Worm (Caenorhabditis elegans) whole organism, L4/young adult: ENCODE results near the gene kin-4.
"Not testable (repeated sequence)": the region's sequence is repeated elsewhere in the genome, so short reads cannot be mapped to it uniquely, and the experiment has no call there.

Experiments
- W03F9.2 ChIP-seq: fragments of 150-350 bp; optimal IDR thresholded peaks from 2 replicates; lab custom pipeline; 2014; ENCODE audit warnings: missing biosample characterization, missing genetic modification characterization
- dao-5 ChIP-seq: sonication (generic microtip); optimal IDR thresholded peaks from 2 replicates; lab custom pipeline; 2016; ENCODE audit warnings: missing genotype, missing genetic modification characterization, moderate library complexity, missing compliant biosample characterization
- him-1 ChIP-seq: sonication (generic microtip); optimal IDR thresholded peaks from 2 replicates; lab custom pipeline; 2016; ENCODE audit warnings: missing genotype, missing genetic modification reagents, missing genetic modification characterization, missing compliant biosample characterization

kin-4 gene

DNA sequence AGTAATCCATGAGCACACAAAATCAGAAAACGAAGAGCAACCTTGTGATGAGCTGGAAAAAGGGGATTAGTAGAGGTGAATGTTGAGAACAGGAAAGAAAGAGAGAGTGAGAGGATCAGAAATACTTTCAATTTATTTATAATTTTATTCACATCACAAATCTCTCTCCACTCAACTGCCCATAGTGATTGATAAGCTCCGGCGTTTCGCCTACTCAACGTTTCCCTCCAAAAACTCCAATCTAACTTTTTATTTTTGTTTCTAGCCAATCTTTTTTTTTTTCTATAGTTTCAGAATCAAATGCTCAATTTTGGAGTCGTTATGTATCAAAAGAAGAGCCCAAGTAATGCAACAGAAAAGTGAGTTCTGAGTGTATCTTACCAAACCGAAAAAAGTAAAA lies at the start of gene kin-4:
Gene kin-4, plus strand, starts transcription at position 301 of the 400 bp plus-strand sequence.
- TF ChIP-seq him-1 (no peak), W03F9.2 (tag; lab: Kevin White, UChicago) (no peak), dao-5 (no peak)

ce11 chrIV:11377439-11377838 lies 48.1 kb upstream of the kin-4 start:
- TF ChIP-seq him-1 (no peak), dao-5 (no peak), W03F9.2 (tag; lab: Kevin White, UChicago) (no peak)

DNA sequence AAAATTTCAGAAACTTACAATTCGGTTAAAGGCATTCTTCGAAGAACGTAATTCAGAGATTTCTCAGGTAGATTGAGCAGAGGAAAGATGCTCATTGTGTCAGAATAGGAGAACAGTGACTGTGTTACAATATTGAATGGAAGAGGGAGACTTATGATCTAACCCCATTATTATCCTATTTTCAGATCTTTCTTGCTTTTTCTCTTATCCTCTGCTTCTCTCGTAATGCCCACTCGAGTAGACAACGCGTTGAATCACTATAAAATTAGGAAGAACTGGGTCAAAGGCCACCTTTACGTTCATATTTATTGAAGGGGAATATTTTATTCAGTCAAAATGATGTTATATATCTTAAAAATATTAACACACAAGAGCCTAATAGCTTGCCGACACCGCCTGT lies 46.3 kb upstream of the kin-4 start, which contains the start of gene fbxb-76:
Gene fbxb-76, minus strand, starts transcription at position 101 of the 400 bp plus-strand sequence.
- TF ChIP-seq W03F9.2 (tag; lab: Kevin White, UChicago) (no peak), dao-5 (no peak), him-1 (no peak)

DNA sequence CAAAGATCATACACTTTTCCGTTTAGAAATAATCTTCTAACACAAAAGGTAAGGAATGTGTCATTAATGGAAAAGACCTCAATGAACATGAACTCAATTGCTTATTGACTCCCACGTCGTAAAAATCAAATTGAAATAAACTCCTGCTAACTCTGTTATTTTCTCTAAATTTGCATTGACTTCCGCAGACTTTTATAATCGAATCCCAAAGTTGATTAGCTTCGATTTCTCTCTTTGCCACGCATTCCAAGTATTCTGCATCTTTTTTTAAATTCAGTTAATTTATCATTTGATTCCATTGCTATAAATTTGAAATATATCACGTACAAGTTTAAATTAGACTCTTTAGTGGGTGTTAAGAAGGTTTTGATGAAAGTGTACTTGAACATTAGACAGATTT lies 36.9 kb upstream of the kin-4 start:
- TF ChIP-seq W03F9.2 (tag; lab: Kevin White, UChicago), result no peak
- TF ChIP-seq dao-5, result no peak
- TF ChIP-seq him-1, result no peak

DNA sequence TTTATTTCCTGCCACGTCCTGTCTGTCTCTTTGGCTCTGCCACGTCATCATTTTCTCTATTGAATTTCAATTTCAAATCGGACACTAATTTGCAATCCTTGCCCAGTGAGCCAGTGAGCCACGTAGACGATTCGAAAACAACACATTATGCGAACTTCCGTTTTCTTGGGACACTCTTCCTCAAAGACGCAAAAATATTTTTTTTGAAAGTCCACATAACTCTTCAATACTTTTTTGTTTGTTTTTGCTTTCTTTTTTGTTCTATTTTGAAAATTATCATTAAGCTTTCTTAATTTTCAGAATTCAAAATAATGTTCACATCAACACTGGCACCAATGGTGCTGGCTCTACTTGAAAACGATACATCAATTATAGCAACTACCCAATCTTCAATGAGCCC lies 31.3 kb upstream of the kin-4 start, which contains the start of gene tag-89:
Gene tag-89, plus strand, starts transcription at position 301 of the 400 bp plus-strand sequence.
- TF ChIP-seq W03F9.2 (tag; lab: Kevin White, UChicago) (no peak), dao-5 (no peak), him-1 (no peak)

DNA sequence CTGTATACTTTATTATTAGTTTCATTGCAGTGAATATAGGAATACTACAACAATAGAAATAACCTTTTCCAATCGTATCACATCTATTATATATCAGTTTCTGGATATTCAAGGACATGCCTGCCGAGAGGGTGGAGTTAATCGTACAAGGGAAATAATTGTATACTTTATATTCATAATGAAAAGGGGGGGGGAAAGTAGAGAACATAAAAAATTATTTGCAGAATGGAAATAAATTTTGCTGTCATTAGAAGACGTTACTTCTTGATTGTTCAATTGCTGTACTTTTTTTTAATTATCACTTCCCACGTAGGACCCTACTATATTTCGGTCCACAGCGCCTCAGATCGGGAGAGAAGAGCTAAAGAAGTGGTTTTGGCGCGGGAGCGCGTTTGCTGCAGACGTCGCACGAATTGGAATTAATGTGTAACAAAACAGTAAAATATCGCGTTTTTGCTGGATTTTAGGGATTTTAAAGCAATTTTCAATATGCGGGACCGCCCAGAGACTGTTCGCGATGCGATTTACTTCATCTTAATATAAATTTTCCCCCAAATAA lies 27.2 kb upstream of the kin-4 start, which contains the start of gene dsl-6:
Gene dsl-6, minus strand, starts transcription at position 51 of the 559 bp plus-strand sequence.
- TF ChIP-seq him-1; dao-5; W03F9.2 (tag; lab: Kevin White, UChicago): not testable (repeated sequence)

- TF ChIP-seq dao-5, result no peak
- no peak for TF ChIP-seq W03F9.2 (tag; lab: Kevin White, UChicago)
- TF ChIP-seq him-1, result no peak
Measured at ce11 chrIV:11401482-11401881, 24.1 kb upstream of the kin-4 start.

- TF ChIP-seq dao-5 (no peak), W03F9.2 (tag; lab: Kevin White, UChicago) (peak; percentile 8)
Measured at ce11 chrIV:11403288-11403991, 22.1 kb upstream of the kin-4 start, which contains the start of the genes memi-3 and cyp-31A2. Gene memi-3, minus strand, starts transcription at chrIV:11403338. Gene cyp-31A2, plus strand, starts transcription at chrIV:11403961.

DNA sequence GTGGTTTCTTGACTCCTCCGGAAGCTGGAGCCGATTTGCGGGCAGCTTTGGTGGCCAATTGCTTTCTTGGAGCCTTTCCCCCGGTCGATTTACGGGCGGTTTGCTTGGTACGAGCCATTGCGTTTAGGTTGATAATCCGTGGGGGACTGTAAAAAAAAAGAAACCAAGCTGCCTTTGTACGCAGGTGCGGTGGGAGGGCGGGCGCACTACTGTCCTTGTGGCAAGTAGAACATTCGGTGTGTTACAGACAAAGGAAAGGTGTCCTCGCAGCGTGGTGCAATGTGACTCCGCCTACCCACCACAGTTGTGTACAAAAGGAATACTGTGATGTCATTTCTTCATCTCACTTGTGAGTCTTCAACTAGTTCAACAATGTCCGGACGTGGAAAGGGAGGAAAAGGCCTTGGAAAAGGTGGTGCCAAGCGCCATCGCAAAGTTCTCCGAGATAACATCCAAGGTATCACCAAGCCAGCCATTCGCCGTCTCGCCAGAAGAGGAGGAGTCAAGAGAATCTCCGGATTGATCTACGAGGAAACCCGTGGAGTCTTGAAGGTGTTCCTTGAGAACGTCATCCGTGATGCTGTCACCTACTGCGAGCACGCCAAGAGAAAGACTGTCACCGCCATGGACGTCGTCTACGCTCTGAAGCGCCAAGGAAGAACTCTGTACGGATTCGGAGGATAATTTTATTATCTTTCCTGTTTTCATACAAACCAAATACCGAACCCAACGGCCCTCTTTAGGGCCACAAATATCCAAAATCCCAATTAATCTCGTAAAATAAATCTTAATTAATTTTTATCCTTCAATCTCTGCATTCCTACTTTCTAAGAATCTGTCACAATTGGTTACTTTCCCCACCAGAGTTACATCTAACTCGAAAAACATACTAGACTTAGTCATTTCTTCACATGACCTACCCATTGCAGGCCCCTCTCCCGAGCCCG lies 18.5 kb upstream of the kin-4 start, which contains the start of the genes his-63 and his-64:
Gene his-63, minus strand, starts transcription at position 118 of the 947 bp plus-strand sequence.
Gene his-64, plus strand, starts transcription at position 373 of the 947 bp plus-strand sequence.
- TF ChIP-seq him-1; dao-5; W03F9.2 (tag; lab: Kevin White, UChicago): not testable (repeated sequence)

DNA sequence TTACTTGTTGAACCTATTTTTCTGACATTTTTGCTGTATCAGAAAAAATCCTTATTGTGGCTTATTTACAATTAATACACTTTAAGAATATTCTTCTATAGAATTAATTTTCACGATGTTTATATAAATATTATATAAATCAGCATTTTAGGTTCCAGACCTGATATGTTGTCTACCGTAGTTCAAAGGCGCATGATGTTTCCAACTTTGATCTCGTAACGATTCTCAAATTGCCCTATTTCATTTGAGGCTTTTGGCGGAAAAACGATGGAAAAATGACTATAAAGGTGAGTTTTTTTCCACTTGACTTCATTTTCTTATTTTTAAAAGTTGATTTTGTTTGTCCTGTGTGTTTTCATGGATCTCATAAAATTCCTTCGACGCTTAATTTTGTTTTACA lies 15.5 kb upstream of the kin-4 start, which contains the start of gene gfat-2:
Gene gfat-2, plus strand, starts transcription at position 145 of the 400 bp plus-strand sequence.
- TF ChIP-seq W03F9.2 (tag; lab: Kevin White, UChicago) (no peak), him-1 (no peak), dao-5 (no peak)

ce11 chrIV:11414920-11415319 lies 10.6 kb upstream of the kin-4 start, which contains the start of gene F22B3.10:
Gene F22B3.10, minus strand, starts transcription at chrIV:11415020.
- TF ChIP-seq dao-5, result no peak

- not testable (repeated sequence) for TF ChIP-seq W03F9.2 (tag; lab: Kevin White, UChicago); him-1; dao-5
Measured at ce11 chrIV:11416724-11417123, 8.8 kb upstream of the kin-4 start, which contains the start of gene F22B3.5. Gene F22B3.5, minus strand, starts transcription at chrIV:11416824.

DNA sequence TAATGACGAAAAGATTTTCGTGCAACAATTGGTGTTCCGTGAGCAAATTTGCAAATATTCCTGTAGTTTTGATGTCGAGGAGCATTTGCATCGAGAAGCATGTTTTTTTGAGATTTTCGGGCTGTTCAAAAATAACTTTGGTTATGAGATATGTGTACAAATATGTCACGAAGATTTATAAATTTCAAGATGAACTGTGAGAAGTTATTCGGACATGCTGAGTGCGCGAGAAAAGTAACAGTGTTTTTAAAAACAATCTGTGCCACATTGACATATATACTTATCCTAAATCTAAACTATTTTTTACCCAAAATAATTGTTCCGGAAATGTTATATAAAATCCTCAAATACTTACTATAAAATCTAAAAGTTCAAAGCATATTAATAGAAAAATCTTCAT lies 3.8 kb upstream of the kin-4 start, which contains the start of gene F22B3.7:
Gene F22B3.7, minus strand, starts transcription at position 101 of the 400 bp plus-strand sequence.
- no peak for TF ChIP-seq dao-5
- TF ChIP-seq W03F9.2 (tag; lab: Kevin White, UChicago), result no peak
- no peak for TF ChIP-seq him-1

DNA sequence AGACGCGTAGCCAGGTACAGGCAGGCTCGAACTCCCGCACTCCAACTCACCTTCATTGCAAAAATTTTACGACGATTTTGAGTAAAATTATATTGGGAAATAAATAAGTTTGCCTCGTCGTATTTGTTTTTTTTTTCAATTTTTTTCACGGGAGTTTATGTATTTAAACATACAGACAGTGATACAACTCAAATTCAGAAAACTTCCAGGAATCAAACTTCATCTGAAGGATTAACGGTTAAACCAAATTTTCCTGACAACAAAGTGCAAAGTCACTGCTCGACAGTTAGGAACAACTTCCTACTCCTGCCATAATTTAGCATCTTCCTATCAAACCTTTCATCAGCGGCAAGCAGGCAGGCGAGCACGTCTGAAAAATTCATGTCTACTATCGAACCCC lies 712 bp upstream of the kin-4 start, which contains the start of gene F22B3.8:
Gene F22B3.8, minus strand, starts transcription at position 101 of the 400 bp plus-strand sequence.
- no peak for TF ChIP-seq W03F9.2 (tag; lab: Kevin White, UChicago)
- no peak for TF ChIP-seq dao-5
- no peak for TF ChIP-seq him-1
